Fruit fly (Drosophila melanogaster): ENCODE measurements around the gene CG13721.

CG13721 gene

DNA sequence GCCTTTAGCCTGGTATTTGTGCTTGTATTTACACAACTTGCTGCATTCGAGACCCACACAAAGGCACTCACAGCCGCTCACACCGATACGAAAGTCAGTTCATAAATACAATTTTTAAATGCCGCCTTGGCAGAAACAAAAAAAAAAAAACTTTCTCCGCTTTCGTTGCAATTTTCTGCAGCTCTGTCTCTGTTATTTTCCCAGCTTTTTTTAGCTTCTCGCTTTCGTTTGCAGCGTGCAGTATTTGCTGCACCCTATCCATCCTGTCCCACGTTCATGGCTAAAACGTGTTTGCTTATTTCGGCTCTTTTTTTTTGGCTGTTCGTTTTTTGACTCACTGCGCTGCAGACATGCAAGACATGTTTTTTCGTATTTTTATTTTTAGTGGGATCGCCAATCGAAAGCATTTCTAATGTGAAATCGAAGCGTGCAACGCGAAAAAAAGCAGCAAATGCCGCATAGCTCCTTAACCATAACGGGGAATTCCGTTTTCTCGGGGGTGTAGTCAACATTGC, 21.9 kb upstream of the CG13721 start:
- TF ChIP-seq CG17801 (GFP tag; optimal IDR thresholded peaks at IDR 0.05; ENCODE audit: partially characterized antibody), result no peak

DNA sequence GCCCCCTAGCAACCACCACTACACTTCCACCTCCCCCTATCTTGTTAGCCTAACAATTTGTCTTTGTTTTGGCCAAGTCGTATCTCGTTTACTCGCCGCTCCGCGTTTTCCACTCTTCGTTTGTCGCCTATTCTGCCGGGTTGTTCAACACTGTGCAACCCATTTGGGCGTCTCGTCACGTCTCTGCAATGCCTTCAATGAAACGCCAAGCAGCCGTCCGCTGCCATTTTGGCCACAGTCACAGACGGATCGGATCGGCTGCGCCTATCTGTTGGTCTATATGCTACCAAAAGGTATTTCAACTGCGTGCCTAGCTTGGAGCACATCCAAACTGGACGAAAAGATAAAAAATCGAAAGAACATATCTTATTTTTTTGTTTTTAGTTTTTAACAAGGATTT, 18.8 kb upstream of the CG13721 start:
- no peak for TF ChIP-seq CG17801 (GFP tag; optimal IDR thresholded peaks at IDR 0.05; ENCODE audit: partially characterized antibody)

DNA sequence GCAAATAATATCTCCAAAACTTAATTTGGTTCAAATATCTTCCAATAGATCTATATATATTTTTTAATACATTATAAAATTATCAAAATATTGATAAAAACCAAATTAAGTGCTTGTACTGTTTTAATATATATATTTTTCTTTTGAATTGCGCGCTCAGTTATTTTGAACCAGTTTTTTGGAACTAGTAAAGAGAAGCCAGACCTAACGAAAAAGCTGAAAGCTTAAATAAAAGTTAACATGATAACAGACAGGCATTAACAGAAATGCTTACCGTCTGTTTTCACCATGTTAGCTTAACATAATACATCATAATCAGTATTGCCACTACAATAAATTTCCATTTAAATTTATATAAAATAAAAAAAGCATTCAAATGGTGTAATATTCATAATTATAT, 12.7 kb upstream of the CG13721 start:
- TF ChIP-seq CG17801 (GFP tag; optimal IDR thresholded peaks at IDR 0.05; ENCODE audit: partially characterized antibody), result no peak

DNA sequence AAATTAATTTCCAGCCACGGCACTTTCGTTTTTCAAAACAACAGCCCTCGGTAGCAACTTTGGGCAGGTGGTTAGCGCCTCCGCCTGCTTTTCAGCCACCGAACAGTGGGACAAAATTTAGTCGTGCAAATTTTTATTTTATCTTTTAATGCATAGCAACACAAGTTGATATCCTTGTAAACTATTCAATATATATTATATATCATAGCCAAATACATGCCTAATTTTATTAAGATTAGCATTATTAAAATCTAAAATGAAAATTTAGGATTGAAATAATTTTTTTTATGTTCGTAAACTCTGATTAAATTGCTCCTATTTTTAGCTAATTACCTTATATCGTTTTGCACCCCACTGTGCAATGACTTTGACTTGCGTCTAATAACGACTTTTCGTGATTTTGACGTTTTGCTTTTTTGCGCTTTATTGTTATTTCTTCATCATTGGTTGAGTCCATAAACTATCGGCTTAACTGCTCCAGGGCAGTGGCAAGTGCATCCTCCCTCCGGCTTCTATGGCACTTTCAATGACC, 11.4 kb upstream of the CG13721 start:
- no peak for TF ChIP-seq CG17801 (GFP tag; optimal IDR thresholded peaks at IDR 0.05; ENCODE audit: partially characterized antibody)

DNA sequence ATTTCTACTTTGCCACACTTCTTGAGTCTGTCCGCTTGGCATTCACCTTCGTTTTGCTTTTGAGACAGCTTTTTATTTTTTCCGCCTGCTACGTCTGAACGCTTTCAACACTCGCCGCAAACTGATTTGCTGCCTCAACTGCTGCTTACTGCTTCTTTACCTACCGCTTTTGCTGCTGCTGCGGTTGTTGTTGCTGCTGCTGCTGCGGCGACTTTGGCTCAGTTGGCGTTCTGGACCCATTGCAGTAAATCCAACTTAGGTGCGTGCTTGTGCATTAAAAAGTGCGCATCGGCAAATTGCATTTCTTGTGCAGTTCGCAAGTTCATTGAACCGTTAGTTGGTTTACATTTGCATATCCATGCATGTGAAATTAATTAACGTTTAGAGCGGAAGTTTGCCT, 10.7 kb upstream of the CG13721 start, which contains the start of gene NT1:
Gene NT1 (minus strand): TSS at position 127 of the 400 bp plus-strand sequence.
- no peak for TF ChIP-seq CG17801 (GFP tag; optimal IDR thresholded peaks at IDR 0.05; ENCODE audit: partially characterized antibody)

DNA sequence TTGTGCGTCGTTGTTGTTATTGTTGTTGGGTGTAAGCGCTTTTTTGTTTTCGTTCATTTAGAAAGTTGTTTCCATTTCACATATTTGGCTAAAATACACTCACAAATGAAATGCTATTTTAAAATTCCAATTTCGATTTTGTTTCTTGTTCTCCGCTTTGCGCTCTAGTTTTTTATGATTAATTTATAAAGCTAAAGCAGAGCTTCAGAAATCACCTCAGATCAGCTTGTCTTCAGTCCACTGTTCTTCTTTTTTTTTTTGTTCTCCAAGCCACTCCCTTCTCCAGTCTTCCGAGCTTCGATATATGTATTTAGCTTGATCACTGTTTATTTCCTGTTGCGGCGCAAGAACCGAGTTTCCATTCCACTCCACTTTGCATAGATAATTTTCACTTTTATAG, 10.3 kb upstream of the CG13721 start:
- no peak for TF ChIP-seq CG17801 (GFP tag; optimal IDR thresholded peaks at IDR 0.05; ENCODE audit: partially characterized antibody)

DNA sequence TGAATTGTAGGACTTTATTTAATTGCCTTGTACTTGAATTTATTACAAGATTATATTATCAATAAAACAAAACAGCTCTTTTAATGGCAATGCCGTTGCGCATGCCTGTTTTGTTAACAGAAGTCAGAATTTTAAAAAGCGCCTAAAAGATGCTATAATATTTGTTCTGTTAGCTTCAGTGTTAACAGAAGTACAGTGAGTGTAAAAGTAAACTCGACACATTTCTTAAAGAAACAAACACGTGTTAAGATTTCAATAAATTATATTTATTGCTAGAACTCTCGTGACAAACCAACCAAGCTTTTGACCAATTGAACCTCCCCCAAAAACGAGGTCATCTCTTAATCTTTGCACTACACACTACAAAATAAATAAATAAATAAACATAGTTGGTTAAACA, 3.8 kb upstream of the CG13721 start:
- TF ChIP-seq CG17801 (GFP tag; optimal IDR thresholded peaks at IDR 0.05; ENCODE audit: partially characterized antibody), result no peak

DNA sequence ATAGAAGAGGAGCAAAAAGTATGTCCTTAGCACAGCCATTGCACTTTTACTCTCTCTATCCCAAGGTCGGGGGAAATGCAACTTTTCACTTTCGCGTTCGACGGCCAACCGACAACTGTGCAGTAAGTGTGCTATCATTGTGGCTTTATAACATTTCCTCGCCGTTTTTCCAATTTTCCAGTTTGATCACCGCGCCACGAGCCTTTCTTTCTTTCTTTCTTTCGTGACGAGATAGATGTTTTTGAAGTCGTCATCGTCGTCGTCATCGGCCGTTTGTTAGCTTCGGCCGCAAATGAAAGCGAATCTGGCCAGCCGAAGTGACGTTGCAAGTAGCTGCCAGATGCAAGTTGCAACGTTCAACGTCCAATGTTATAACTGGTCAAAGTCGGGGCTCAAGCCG, 2.8 kb upstream of the CG13721 start, which contains the start of gene CG13720:
Gene CG13720 (minus strand): TSS at position 101 of the 400 bp plus-strand sequence.
- no peak for TF ChIP-seq CG17801 (GFP tag; optimal IDR thresholded peaks at IDR 0.05; ENCODE audit: partially characterized antibody)

DNA sequence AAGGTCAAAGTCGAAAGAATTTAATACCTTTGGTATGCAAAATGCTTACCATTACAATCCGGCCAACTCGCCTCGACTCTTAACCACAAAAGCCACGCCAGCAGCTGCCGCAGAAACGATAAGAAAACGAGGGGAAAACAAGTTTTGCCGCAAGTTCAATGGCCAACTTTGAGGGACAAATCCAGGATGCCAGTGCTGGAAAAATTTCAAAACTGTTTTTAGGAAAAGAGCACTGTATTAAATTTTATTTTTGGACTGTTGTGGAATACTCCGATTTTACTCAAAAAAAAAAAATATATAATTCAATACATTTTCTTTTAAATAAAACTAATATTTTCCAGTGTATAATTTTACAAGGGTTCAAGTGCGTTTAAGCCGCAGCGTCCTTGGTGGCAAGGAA, 3.0 kb downstream of the CG13721 start:
- TF ChIP-seq CG17801 (GFP tag; optimal IDR thresholded peaks at IDR 0.05; ENCODE audit: partially characterized antibody), result no peak

DNA sequence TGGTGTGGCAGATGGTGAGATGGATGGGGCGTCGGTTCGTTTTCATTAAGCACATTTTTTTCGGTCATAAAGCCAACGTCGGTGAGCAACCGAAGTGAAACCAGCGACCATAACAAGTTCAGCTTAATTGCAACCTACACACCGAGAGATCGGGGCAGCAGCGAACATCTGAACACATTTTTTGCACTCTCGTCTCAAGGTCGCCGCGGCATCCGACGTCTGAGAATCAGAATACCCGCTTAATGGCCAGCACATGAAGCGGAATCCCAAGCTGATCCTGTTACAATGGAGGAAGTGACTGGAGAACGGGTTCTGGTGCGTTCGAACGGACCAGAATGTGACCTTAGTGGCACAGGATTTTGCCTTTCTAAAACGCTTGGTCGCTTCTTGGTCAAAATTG, 4.0 kb downstream of the CG13721 start:
- no peak for TF ChIP-seq CG17801 (GFP tag; optimal IDR thresholded peaks at IDR 0.05; ENCODE audit: partially characterized antibody)

DNA sequence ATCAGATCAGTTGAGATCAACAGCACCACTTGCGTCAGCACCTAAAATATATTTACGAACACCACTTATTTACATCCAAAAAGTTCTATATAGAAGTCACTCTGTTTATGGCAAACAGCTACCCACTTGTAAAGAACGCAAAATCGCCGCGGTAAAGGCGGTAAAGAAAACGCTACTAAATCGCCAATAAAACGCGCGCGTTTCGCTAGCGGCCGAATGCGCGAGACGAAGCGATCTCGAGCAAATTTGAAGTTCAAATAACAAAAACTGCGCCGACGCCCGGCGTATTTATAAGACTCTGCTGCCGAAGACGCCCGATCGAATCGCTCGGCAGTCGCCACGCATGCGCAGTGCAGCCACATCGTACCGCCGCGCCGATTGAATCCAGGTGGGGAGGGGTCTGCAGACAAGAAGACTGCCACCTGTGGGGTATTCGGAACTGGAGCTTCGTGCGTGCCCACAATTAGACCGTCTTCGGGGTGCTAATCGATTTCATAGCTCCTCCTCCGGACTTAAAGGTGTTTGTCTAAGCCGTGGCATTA, 6.8 kb downstream of the CG13721 start, which contains the start of gene CG13722:
Gene CG13722 (minus strand): TSS at position 262 of the 542 bp plus-strand sequence.
- TF ChIP-seq CG17801 (GFP tag; optimal IDR thresholded peaks at IDR 0.05; ENCODE audit: partially characterized antibody), result no peak

DNA sequence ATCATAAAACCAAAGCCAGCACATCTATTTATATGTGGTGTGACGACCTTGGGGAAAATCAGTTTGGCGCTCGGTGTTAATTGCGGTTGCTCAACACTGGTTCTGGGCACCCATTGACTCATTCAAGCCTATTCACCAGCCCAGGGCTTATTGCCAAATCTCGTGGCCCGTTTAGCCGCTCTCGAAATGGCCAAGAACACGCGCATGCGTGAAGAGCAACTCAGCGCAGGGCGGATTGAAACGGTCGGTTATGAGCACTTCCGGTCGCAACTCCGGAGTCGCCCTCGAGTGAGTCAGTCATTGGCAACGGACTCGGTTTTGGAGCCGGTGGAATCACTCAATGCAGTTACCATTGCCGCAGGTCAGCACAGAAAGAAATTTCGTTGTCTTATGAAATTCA, 8.1 kb downstream of the CG13721 start:
- TF ChIP-seq CG17801 (GFP tag; optimal IDR thresholded peaks at IDR 0.05; ENCODE audit: partially characterized antibody), result no peak

DNA sequence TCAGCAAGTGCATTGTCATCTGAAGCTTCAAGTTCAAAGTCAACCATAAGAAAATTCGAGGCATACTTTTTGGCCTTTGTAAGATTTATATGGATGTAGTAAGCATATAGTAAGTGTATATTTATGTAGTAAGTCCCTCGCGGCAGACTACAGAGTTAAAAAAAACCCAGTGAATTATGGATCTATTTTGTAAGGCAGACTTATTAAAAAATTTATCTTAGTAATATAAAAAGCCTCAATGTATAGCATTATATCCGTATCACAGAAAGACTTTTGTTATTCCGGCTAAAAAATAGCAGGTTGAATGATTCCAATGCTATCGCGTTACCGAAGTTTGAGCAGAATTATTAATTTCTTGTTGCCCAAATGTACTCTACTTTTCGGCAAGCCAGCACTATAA, 13.0 kb downstream of the CG13721 start:
- TF ChIP-seq CG17801 (GFP tag; optimal IDR thresholded peaks at IDR 0.05; ENCODE audit: partially characterized antibody), result no peak

DNA sequence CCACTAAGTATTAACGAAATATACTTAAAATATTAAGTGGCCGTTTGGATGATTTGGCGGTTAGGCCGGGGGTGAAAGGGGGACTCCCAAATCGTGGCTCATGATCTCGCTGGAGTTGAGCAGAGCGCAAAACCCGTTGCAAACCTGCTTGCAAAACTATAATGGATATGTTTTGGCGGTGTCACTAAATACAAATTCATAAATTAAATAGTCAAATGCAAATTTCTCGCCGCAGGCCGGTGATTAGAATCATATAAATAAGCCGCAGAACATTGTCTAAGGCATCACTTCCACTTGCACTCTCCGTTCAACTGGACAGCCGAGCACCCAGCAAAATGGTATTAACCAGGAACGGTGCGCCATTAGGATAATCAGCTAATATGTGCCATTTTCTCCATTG, 15.1 kb downstream of the CG13721 start, which contains the start of gene CG11350:
Gene CG11350 (plus strand): TSS at position 301 of the 400 bp plus-strand sequence.
- no peak for TF ChIP-seq CG17801 (GFP tag; optimal IDR thresholded peaks at IDR 0.05; ENCODE audit: partially characterized antibody)

DNA sequence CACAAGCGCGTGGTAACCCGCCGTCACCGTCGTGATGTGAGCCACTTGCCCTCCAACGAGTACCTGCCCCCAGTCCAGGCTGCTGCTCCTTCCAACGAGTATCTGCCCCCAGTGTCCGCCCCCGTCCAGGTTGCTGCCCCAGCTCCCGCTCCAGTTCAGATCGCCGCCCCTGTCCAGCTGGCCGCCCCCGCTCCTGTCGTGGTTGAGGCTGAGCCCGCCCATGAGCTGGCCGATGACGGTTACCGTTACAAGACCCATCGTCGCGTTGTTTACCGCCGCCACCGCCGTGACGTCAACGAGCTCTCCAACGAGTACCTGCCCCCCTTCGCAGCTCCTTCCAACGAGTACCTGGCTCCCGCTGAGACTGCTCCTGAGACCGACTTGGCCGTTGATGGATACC, 16.8 kb downstream of the CG13721 start:
- no peak for TF ChIP-seq CG17801 (GFP tag; optimal IDR thresholded peaks at IDR 0.05; ENCODE audit: partially characterized antibody)

DNA sequence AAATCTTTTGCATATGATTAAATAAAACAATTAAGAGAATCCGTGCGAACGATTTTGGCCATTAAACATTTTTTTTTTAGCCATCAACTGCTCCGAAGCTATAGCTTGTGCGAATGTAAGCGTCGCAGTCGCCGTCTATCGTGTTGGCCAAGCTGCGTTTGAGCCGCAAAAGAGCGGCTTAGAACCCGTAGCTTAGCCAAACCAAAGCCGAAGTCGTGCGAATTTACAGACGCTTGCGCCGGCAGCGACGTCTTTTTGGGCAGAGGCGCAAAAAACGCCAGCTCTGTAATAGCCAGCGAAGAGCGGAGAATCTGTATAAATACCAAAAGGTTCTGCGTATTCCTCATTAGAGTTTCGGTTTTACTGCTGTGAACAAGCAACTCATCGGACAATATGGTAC, 17.6 kb downstream of the CG13721 start, which contains the start of gene CG7465:
Gene CG7465 (plus strand): TSS at position 346 of the 400 bp plus-strand sequence.
- no peak for TF ChIP-seq CG17801 (GFP tag; optimal IDR thresholded peaks at IDR 0.05; ENCODE audit: partially characterized antibody)

Data from ovary, adult (tissue).